Worm (Caenorhabditis elegans) whole organism, L4 larva: ENCODE data around the gene ZK1240.8.

ENCODE experiments used
- F10B5.3 ChIP-seq: sonication (generic microtip); optimal IDR thresholded peaks from 2 replicates; lab custom pipeline; 2016; ENCODE audit warnings: mild to moderate bottlenecking, missing genetic modification characterization, missing compliant biosample characterization
- T26A8.4 ChIP-seq: fragments of 200-800 bp; sonication (Bioruptor generic); IDR thresholded peaks from 2 replicates; pipeline ENCODE4 v1.3.6; 2022; ENCODE audit warnings: missing genetic modification characterization, missing compliant biosample characterization
- Y105C5A.15 ChIP-seq: fragments of 200-800 bp; sonication (Bioruptor generic); IDR thresholded peaks from 2 replicates; pipeline ENCODE4 v1.3.6; 2022; ENCODE audit warnings: missing genetic modification characterization, missing compliant biosample characterization
- Y75B8A.6 ChIP-seq: fragments of 200-800 bp; sonication (Bioruptor generic); IDR thresholded peaks from 2 replicates; pipeline ENCODE4 v1.3.6; 2022; ENCODE audit warnings: missing genetic modification reagents, missing genetic modification characterization, missing compliant biosample characterization
- ZK337.2 ChIP-seq: fragments of 200-800 bp; sonication (Bioruptor generic); IDR thresholded peaks from 2 replicates; pipeline ENCODE4 v1.3.6; 2022; ENCODE audit warnings: missing genetic modification reagents, missing genetic modification characterization, missing compliant biosample characterization
- ZK546.5 ChIP-seq, 2 experiments: sonication (generic microtip); optimal IDR thresholded peaks; 2 replicates each; lab custom pipeline; 2017; ENCODE audit warnings: missing biosample characterization in 2 of 2, missing genetic modification characterization in 2 of 2
- aly-2 ChIP-seq: sonication (generic microtip); optimal IDR thresholded peaks from 2 replicates; lab custom pipeline; 2018; ENCODE audit warnings: missing biosample characterization, missing genetic modification characterization
- arid-1 ChIP-seq: fragments of 200-800 bp; sonication (Bioruptor generic); conservative IDR thresholded peaks from 2 replicates; pipeline ENCODE4 v1.3.6; 2022; ENCODE audit warnings: missing genetic modification reagents, missing genetic modification characterization, missing compliant biosample characterization
- attf-4 ChIP-seq: sonication (generic microtip); optimal IDR thresholded peaks from 3 replicates; lab custom pipeline; 2017; ENCODE audit warnings: missing biosample characterization, missing genetic modification characterization
- ceh-44 ChIP-seq: fragments of 200-800 bp; sonication (Bioruptor generic); IDR thresholded peaks from 2 replicates; pipeline ENCODE4 v1.3.6; 2022; ENCODE audit warnings: missing genetic modification reagents, missing genetic modification characterization, missing compliant biosample characterization
- ceh-62 ChIP-seq: sonication (generic microtip); optimal IDR thresholded peaks from 2 replicates; lab custom pipeline; 2017; ENCODE audit warnings: missing biosample characterization, missing genetic modification characterization
- ceh-82 ChIP-seq: sonication (generic microtip); optimal IDR thresholded peaks from 2 replicates; lab custom pipeline; 2017; ENCODE audit warnings: missing biosample characterization, missing genetic modification characterization
- ctbp-1 ChIP-seq: fragments of 200-800 bp; sonication (Bioruptor generic); IDR thresholded peaks from 2 replicates; pipeline ENCODE4 v1.3.6; 2022; ENCODE audit warnings: missing genetic modification reagents, missing genetic modification characterization, missing compliant biosample characterization
- daf-16 ChIP-seq, 3 experiments: sonication (generic microtip); optimal IDR thresholded peaks; 2 replicates each; lab custom pipeline; 2016 to 2017; ENCODE audit warnings: missing genetic modification characterization in 3 of 3, missing genetic modification reagents in 3 of 3, mild to moderate bottlenecking in 2 of 3, missing compliant biosample characterization in 2 of 3, missing biosample characterization in 1 of 3, moderate library complexity in 1 of 3
- dmd-6 ChIP-seq: fragments of 200-800 bp; sonication (Bioruptor generic); IDR thresholded peaks from 2 replicates; pipeline ENCODE4 v1.3.6; 2022; ENCODE audit warnings: missing genetic modification reagents, missing genetic modification characterization, missing compliant biosample characterization
- dve-1 ChIP-seq: sonication (generic microtip); optimal IDR thresholded peaks from 2 replicates; lab custom pipeline; 2017; ENCODE audit warnings: antibody characterized with exemption, mild to moderate bottlenecking, missing genetic modification characterization, missing compliant biosample characterization; ENCODE audit not compliant: insufficient read depth
- egl-27 ChIP-seq: sonication (generic microtip); optimal IDR thresholded peaks from 3 replicates; lab custom pipeline; 2017; ENCODE audit warnings: missing biosample characterization, missing genetic modification reagents, missing genetic modification characterization
- fos-1 ChIP-seq: fragments of 150-350 bp; optimal IDR thresholded peaks from 2 replicates; lab custom pipeline; 2014; ENCODE audit warnings: missing biosample characterization, missing genetic modification characterization
- hif-1 ChIP-seq, 2 experiments: sonication (generic microtip); optimal IDR thresholded peaks; 2 replicates each; lab custom pipeline; 2016 to 2017; ENCODE audit warnings: missing compliant biosample characterization in 2 of 2, missing genetic modification characterization in 2 of 2, missing genetic modification reagents in 2 of 2, missing genotype in 2 of 2, mild to moderate bottlenecking in 1 of 2
- hlh-11 ChIP-seq: fragments of 200-800 bp; sonication (Bioruptor generic); optimal IDR thresholded peaks from 2 replicates; lab custom pipeline; 2018; ENCODE audit warnings: mild to moderate bottlenecking, missing genetic modification characterization, missing compliant biosample characterization
- hlh-30 ChIP-seq: sonication (generic microtip); optimal IDR thresholded peaks from 2 replicates; lab custom pipeline; 2017; ENCODE audit warnings: antibody characterized with exemption, mild to moderate bottlenecking, missing genetic modification characterization, missing compliant biosample characterization; ENCODE audit not compliant: insufficient read depth
- jun-1 ChIP-seq: fragments of 150-350 bp; optimal IDR thresholded peaks from 2 replicates; lab custom pipeline; 2014; ENCODE audit warnings: missing biosample characterization, missing genetic modification reagents, missing genetic modification characterization
- lin-1 ChIP-seq: fragments of 200-800 bp; sonication (Bioruptor generic); IDR thresholded peaks from 2 replicates; pipeline ENCODE4 v1.3.6; 2022; ENCODE audit warnings: missing genetic modification reagents, missing genetic modification characterization, missing compliant biosample characterization
- lin-15B ChIP-seq: fragments of 150-350 bp; sonication (generic microtip); optimal IDR thresholded peaks from 3 replicates; lab custom pipeline; 2014; ENCODE audit warnings: missing biosample characterization, missing genetic modification characterization
- lin-29 ChIP-seq: fragments of 200-800 bp; sonication (Bioruptor generic); IDR thresholded peaks from 2 replicates; pipeline ENCODE4 v1.3.6; 2022; ENCODE audit warnings: missing genetic modification reagents, missing genetic modification characterization, missing compliant biosample characterization
- lin-38 ChIP-seq: fragments of 200-800 bp; sonication (Bioruptor generic); IDR thresholded peaks from 2 replicates; pipeline ENCODE4 v1.3.6; 2022; ENCODE audit warnings: missing genetic modification reagents, missing genetic modification characterization, missing compliant biosample characterization
- lin-39 ChIP-seq: fragments of 150-350 bp; optimal IDR thresholded peaks from 2 replicates; lab custom pipeline; 2014; ENCODE audit warnings: missing biosample characterization, missing genetic modification reagents, missing genetic modification characterization
- lir-3 ChIP-seq: sonication (generic microtip); optimal IDR thresholded peaks from 2 replicates; lab custom pipeline; 2016; ENCODE audit warnings: mild to moderate bottlenecking, missing genetic modification characterization, missing compliant biosample characterization
- madf-9 ChIP-seq: fragments of 200-800 bp; sonication (Bioruptor generic); conservative IDR thresholded peaks from 2 replicates; pipeline ENCODE4 v1.3.6; 2022; ENCODE audit warnings: missing genetic modification reagents, missing genetic modification characterization, missing compliant biosample characterization
- mdl-1 ChIP-seq, 2 experiments: fragments of 150-350 bp in 1 of 2; sonication (generic microtip) in 1 of 2; optimal IDR thresholded peaks; 2 replicates each; lab custom pipeline; 2014 to 2017; ENCODE audit warnings: missing biosample characterization in 2 of 2, missing genetic modification characterization in 2 of 2
- mep-1 ChIP-seq: fragments of 150-350 bp; sonication (generic microtip); optimal IDR thresholded peaks from 3 replicates; lab custom pipeline; 2014; ENCODE audit warnings: missing biosample characterization, missing genetic modification characterization
- nhr-111 ChIP-seq: fragments of 200-800 bp; sonication (Bioruptor generic); optimal IDR thresholded peaks from 2 replicates; lab custom pipeline; 2018; ENCODE audit warnings: mild to moderate bottlenecking, missing genetic modification characterization, missing compliant biosample characterization
- nhr-25 ChIP-seq: sonication (generic microtip); optimal IDR thresholded peaks from 2 replicates; lab custom pipeline; 2017; ENCODE audit warnings: missing genetic modification characterization, mild to moderate bottlenecking, missing compliant biosample characterization, antibody characterized with exemption, moderate library complexity, borderline replicate concordance; ENCODE audit not compliant: insufficient read depth
- nhr-28 ChIP-seq: fragments of 150-350 bp; optimal IDR thresholded peaks from 2 replicates; lab custom pipeline; 2014; ENCODE audit warnings: missing biosample characterization, missing genetic modification characterization
- nhr-42 ChIP-seq: fragments of 200-800 bp; sonication (Bioruptor generic); IDR thresholded peaks from 2 replicates; pipeline ENCODE4 v1.3.6; 2022; ENCODE audit warnings: missing genetic modification characterization, missing compliant biosample characterization
- nhr-76 ChIP-seq: fragments of 150-350 bp; optimal IDR thresholded peaks from 2 replicates; lab custom pipeline; 2014; ENCODE audit warnings: missing biosample characterization, missing genetic modification characterization
- nhr-77 ChIP-seq: fragments of 150-350 bp; optimal IDR thresholded peaks from 2 replicates; lab custom pipeline; 2014; ENCODE audit warnings: missing biosample characterization, missing genetic modification characterization
- pha-4 ChIP-seq, 2 experiments: fragments of 150-350 bp in 1 of 2; fragments of 200-800 bp in 1 of 2; sonication (Bioruptor generic) in 1 of 2; IDR thresholded peaks in 1 of 2; optimal IDR thresholded peaks in 1 of 2; 2 replicates each; pipeline versions ENCODE4 v1.3.6 to Lab custom; 2014 to 2022; ENCODE audit warnings: missing genetic modification characterization in 2 of 2, missing genetic modification reagents in 2 of 2, missing biosample characterization in 1 of 2, missing compliant biosample characterization in 1 of 2
- php-3 ChIP-seq: fragments of 200-800 bp; sonication (Bioruptor generic); IDR thresholded peaks from 2 replicates; pipeline ENCODE4 v1.3.6; 2022; ENCODE audit warnings: missing genetic modification reagents, missing genetic modification characterization, missing compliant biosample characterization
- pqm-1 ChIP-seq: sonication (generic microtip); optimal IDR thresholded peaks from 2 replicates; lab custom pipeline; 2017; ENCODE audit warnings: missing biosample characterization, missing genetic modification characterization
- sdz-12 ChIP-seq: fragments of 200-800 bp; sonication (Bioruptor generic); optimal IDR thresholded peaks from 2 replicates; lab custom pipeline; 2018; ENCODE audit warnings: mild to moderate bottlenecking, missing genetic modification characterization, missing compliant biosample characterization
- snpc-1.2 ChIP-seq: fragments of 200-800 bp; sonication (Bioruptor generic); IDR thresholded peaks from 2 replicates; pipeline ENCODE4 v1.3.6; 2022; ENCODE audit warnings: missing genetic modification reagents, missing genetic modification characterization, missing compliant biosample characterization
- snpc-4 ChIP-seq: fragments of 150-350 bp; optimal IDR thresholded peaks from 2 replicates; lab custom pipeline; 2014; ENCODE audit warnings: missing biosample characterization, missing genetic modification characterization
- spr-1 ChIP-seq: sonication (generic microtip); optimal IDR thresholded peaks from 2 replicates; lab custom pipeline; 2016; ENCODE audit warnings: mild to moderate bottlenecking, missing genetic modification characterization, missing compliant biosample characterization
- tra-1 ChIP-seq: fragments of 200-800 bp; sonication (Bioruptor generic); IDR thresholded peaks from 2 replicates; pipeline ENCODE4 v1.3.6; 2022; ENCODE audit warnings: missing genetic modification reagents, missing genetic modification characterization, missing compliant biosample characterization
- unc-62 ChIP-seq, 3 experiments: fragments of 150-350 bp in 1 of 3; sonication (generic microtip); optimal IDR thresholded peaks in 2 of 3; peaks in 1 of 3; 1 replicate in 1 of 3; 2 replicates in 2 of 3; lab custom pipeline; 2014 to 2017; ENCODE audit warnings: missing biosample characterization in 3 of 3, missing genetic modification characterization in 3 of 3, missing genetic modification reagents in 3 of 3, missing genotype in 1 of 3
- zfp-3 ChIP-seq: fragments of 200-800 bp; sonication (Bioruptor generic); conservative IDR thresholded peaks from 2 replicates; pipeline ENCODE4 v1.3.6; 2022; ENCODE audit warnings: missing genetic modification reagents, missing genetic modification characterization, missing compliant biosample characterization
- ztf-11 ChIP-seq: fragments of 150-350 bp; optimal IDR thresholded peaks from 2 replicates; lab custom pipeline; 2014; ENCODE audit warnings: missing biosample characterization, missing genetic modification characterization

Gene ZK1240.8

ce11 chrII:2336177-2336576, 7.3 kb upstream of the ZK1240.8 start:
- TF ChIP-seq ztf-11 (tag; lab: Kevin White, UChicago), result no peak
- no peak for TF ChIP-seq lin-39 (tag; lab: Kevin White, UChicago)
- TF ChIP-seq F10B5.3 (tag; lab: Kevin White, UChicago), result no peak
- no peak for TF ChIP-seq pha-4 (GFP tag; IDR thresholded peaks at IDR 0.05; lab: Robert Waterston, UW)
- TF ChIP-seq pha-4 (tag; optimal IDR thresholded peaks at IDR 0.05; lab: Kevin White, UChicago), result no peak
- peak in 1 of 2 experiments; percentile 19 for TF ChIP-seq unc-62 (GFP tag; optimal IDR thresholded peaks at IDR 0.05 in 1 of 2; lab: Kevin White, UChicago)
- no peak for TF ChIP-seq unc-62 (tag; optimal IDR thresholded peaks at IDR 0.05; lab: Kevin White, UChicago)
- TF ChIP-seq zfp-3 (GFP tag; lab: Robert Waterston, UW), result no peak
- no peak for TF ChIP-seq snpc-1.2 (GFP tag; lab: Robert Waterston, UW)
- TF ChIP-seq, all 104 proteins: peak for 1

DNA sequence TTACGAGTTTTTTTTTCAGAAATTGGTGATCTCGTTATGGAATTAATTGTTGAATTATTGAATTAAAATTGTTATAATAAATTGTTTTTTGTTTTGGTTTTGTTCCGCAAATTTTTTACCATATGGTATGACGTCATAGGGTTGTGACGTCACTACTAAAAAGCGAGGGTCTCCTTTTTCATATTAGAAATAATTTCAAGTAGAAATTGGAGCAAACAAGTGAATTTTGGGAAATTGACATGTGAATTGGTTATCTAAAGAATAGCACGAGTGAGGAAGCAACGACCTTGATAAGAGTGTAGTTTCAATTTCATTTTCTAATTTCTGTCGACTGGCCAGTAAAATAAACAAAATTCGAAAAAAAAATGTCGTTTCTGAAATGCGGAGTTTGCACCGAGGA, 6.7 kb upstream of the ZK1240.8 start, which contains the start of gene F43C11.7:
Gene F43C11.7, plus strand, starts transcription at position 326 of the 400 bp plus-strand sequence.
- TF ChIP-seq lin-15B (tag; lab: Kevin White, UChicago) (no peak), lin-38 (GFP tag; lab: Robert Waterston, UW) (no peak), ceh-82 (no peak), dmd-6 (peak; percentile 71), hlh-11 (peak; percentile 58), hif-1 (tag; optimal IDR thresholded peaks at IDR 0.05; lab: Kevin White, UChicago) (no peak), ZK337.2 (no peak), jun-1 (no peak), ZK546.5 (tag; optimal IDR thresholded peaks at IDR 0.05; lab: Kevin White, UChicago) (no peak), nhr-76 (tag; lab: Kevin White, UChicago) (no peak), attf-4 (tag; lab: Kevin White, UChicago) (no peak), spr-1 (tag; lab: Kevin White, UChicago) (no peak), hlh-30 (tag; lab: Kevin White, UChicago) (peak; percentile 52), lir-3 (tag; lab: Kevin White, UChicago) (no peak), ctbp-1 (GFP tag; lab: Robert Waterston, UW) (no peak), nhr-77 (peak; percentile 69), php-3 (0 out of 2 replicates have a peak, but pooled peaks have one; percentile 19), lin-29 (GFP tag; lab: Robert Waterston, UW) (no peak), aly-2 (tag; lab: Kevin White, UChicago) (no peak), daf-16 (GFP tag; optimal IDR thresholded peaks at IDR 0.05; lab: Kevin White, UChicago) (no peak), daf-16 (tag; optimal IDR thresholded peaks at IDR 0.05; lab: Kevin White, UChicago) (peak; percentile 63), nhr-28 (tag; lab: Kevin White, UChicago) (peak; percentile 82), arid-1 (GFP tag; lab: Robert Waterston, UW) (no peak), ceh-44 (no peak), nhr-42 (GFP tag; lab: Robert Waterston, UW) (no peak), lin-1 (GFP tag; lab: Robert Waterston, UW) (no peak), nhr-25 (tag; lab: Kevin White, UChicago) (no peak), Y105C5A.15 (GFP tag; lab: Robert Waterston, UW) (no peak), mdl-1 (tag; optimal IDR thresholded peaks at IDR 0.05; lab: Kevin White, UChicago) (peak in 1 of 2 experiments; percentile 35), madf-9 (no peak), fos-1 (tag; lab: Kevin White, UChicago) (no peak), mep-1 (tag; lab: Kevin White, UChicago) (no peak), tra-1 (GFP tag; lab: Robert Waterston, UW) (no peak), Y75B8A.6 (GFP tag; lab: Robert Waterston, UW) (no peak), pqm-1 (tag; lab: Kevin White, UChicago) (peak; percentile 80), snpc-4 (tag; lab: Kevin White, UChicago) (no peak), dve-1 (tag; lab: Kevin White, UChicago) (peak; percentile 56), pha-4 (GFP tag; IDR thresholded peaks at IDR 0.05; lab: Robert Waterston, UW) (no peak), pha-4 (tag; optimal IDR thresholded peaks at IDR 0.05; lab: Kevin White, UChicago) (no peak), nhr-111 (no peak), egl-27 (tag; lab: Kevin White, UChicago) (no peak), ceh-62 (tag; lab: Kevin White, UChicago) (no peak), sdz-12 (GFP tag; lab: Kevin White, UChicago) (no peak), T26A8.4 (GFP tag; lab: Robert Waterston, UW) (no peak)
